Worm (Caenorhabditis elegans) whole organism, early embryonic: ENCODE data around the gene Y54G2A.49.

Experiments
- ama-1 ChIP-seq: fragments of 150-350 bp; optimal IDR thresholded peaks from 2 replicates; lab custom pipeline; 2014
- ceh-13 ChIP-seq: fragments of 200-800 bp; sonication (Bioruptor generic); optimal IDR thresholded peaks from 2 replicates; lab custom pipeline; 2018; ENCODE audit warnings: mild to moderate bottlenecking, missing genetic modification characterization, missing compliant biosample characterization
- ceh-36 ChIP-seq: sonication (generic microtip); optimal IDR thresholded peaks from 2 replicates; lab custom pipeline; 2016; ENCODE audit warnings: missing genetic modification characterization, inconsistent platforms, missing compliant biosample characterization
- ets-7 ChIP-seq: sonication (generic microtip); optimal IDR thresholded peaks from 2 replicates; lab custom pipeline; 2016; ENCODE audit warnings: missing genotype, missing genetic modification characterization, missing compliant biosample characterization
- flt-1 ChIP-seq: fragments of 200-800 bp; sonication (Bioruptor generic); IDR thresholded peaks from 2 replicates; pipeline ENCODE4 v1.3.6; 2022; ENCODE audit warnings: missing genetic modification characterization, missing compliant biosample characterization
- hmbx-1 ChIP-seq: sonication (generic microtip); optimal IDR thresholded peaks from 2 replicates; lab custom pipeline; 2016; ENCODE audit warnings: mild to moderate bottlenecking, missing genetic modification characterization, missing compliant biosample characterization
- scrt-1 ChIP-seq: fragments of 200-800 bp; sonication (Bioruptor generic); IDR thresholded peaks from 2 replicates; pipeline ENCODE4 v1.3.6; 2022; ENCODE audit warnings: missing genetic modification characterization, missing compliant biosample characterization
- tbx-11 ChIP-seq: fragments of 200-800 bp; sonication (Bioruptor generic); IDR thresholded peaks from 2 replicates; pipeline ENCODE4 v1.3.6; 2022; ENCODE audit warnings: missing genetic modification characterization, missing compliant biosample characterization
- tbx-37 ChIP-seq: fragments of 200-800 bp; sonication (Bioruptor generic); conservative IDR thresholded peaks from 2 replicates; pipeline ENCODE4 v1.3.6; 2022; ENCODE audit warnings: missing genetic modification reagents, missing genetic modification characterization, missing compliant biosample characterization

- TF ChIP-seq ama-1 (lab: Kevin White, UChicago) (no peak), tbx-11 (GFP tag; lab: Robert Waterston, UW) (no peak), flt-1 (no peak), tbx-37 (GFP tag; lab: Robert Waterston, UW) (no peak), ceh-13 (GFP tag; lab: Kevin White, UChicago) (no peak), ceh-36 (tag; lab: Kevin White, UChicago) (no peak), ets-7 (no peak), hmbx-1 (no peak), scrt-1 (GFP tag; lab: Robert Waterston, UW) (no peak)
These were observed 14.8 kb downstream of the Y54G2A.49 start, which contains the start of gene Y54G2A.7 for ce11 chrIV:2838308-2838707.
